Worm (Caenorhabditis elegans) whole organism, L4 larva: ENCODE results near the gene srz-9.

ENCODE experiments used
- lin-39 ChIP-seq: fragments of 150-350 bp; optimal IDR thresholded peaks from 2 replicates; lab custom pipeline; 2014; ENCODE audit warnings: missing biosample characterization, missing genetic modification reagents, missing genetic modification characterization
- nhr-11 ChIP-seq: fragments of 150-350 bp; optimal IDR thresholded peaks from 2 replicates; lab custom pipeline; 2014; ENCODE audit warnings: missing biosample characterization, missing genetic modification characterization
- nhr-76 ChIP-seq: fragments of 150-350 bp; optimal IDR thresholded peaks from 2 replicates; lab custom pipeline; 2014; ENCODE audit warnings: missing biosample characterization, missing genetic modification characterization
- pha-4 ChIP-seq, 2 experiments: fragments of 150-350 bp in 1 of 2; fragments of 200-800 bp in 1 of 2; sonication (Bioruptor generic) in 1 of 2; IDR thresholded peaks in 1 of 2; optimal IDR thresholded peaks in 1 of 2; 2 replicates each; pipeline versions ENCODE4 v1.3.6 to Lab custom; 2014 to 2022; ENCODE audit warnings: missing genetic modification characterization in 2 of 2, missing genetic modification reagents in 2 of 2, missing biosample characterization in 1 of 2, missing compliant biosample characterization in 1 of 2
- pqm-1 ChIP-seq: sonication (generic microtip); optimal IDR thresholded peaks from 2 replicates; lab custom pipeline; 2017; ENCODE audit warnings: missing biosample characterization, missing genetic modification characterization
- zag-1 ChIP-seq: fragments of 150-350 bp; optimal IDR thresholded peaks from 2 replicates; lab custom pipeline; 2014; ENCODE audit warnings: missing biosample characterization, missing genetic modification characterization

ce11 chrIII:1230672-1231071, 33.1 kb upstream of the srz-9 start:
- TF ChIP-seq nhr-11 (tag; lab: Kevin White, UChicago): no peak
- no peak for TF ChIP-seq nhr-76
- TF ChIP-seq pqm-1 (tag; lab: Kevin White, UChicago): no peak
- no peak for TF ChIP-seq pha-4 (GFP tag; IDR thresholded peaks at IDR 0.05; lab: Robert Waterston, UW)
- TF ChIP-seq pha-4 (tag; optimal IDR thresholded peaks at IDR 0.05; lab: Kevin White, UChicago): no peak
- TF ChIP-seq zag-1 (tag; lab: Kevin White, UChicago): no peak
- no peak for TF ChIP-seq lin-39
